Fruit fly (Drosophila melanogaster) whole organism, embryonic: ENCODE data around the gene CG6283.

Experiments
- Atf3 ChIP-seq: fragments of 200-800 bp; sonication (Bioruptor generic); optimal IDR thresholded peaks from 3 replicates; lab custom pipeline; 2016; ENCODE audit warnings: missing biosample characterization, missing genetic modification characterization
- Bgb ChIP-seq: fragments of 200-800 bp; sonication (Bioruptor generic); IDR thresholded peaks from 2 replicates; pipeline ENCODE4 v1.3.6; 2022; ENCODE audit warnings: missing biosample characterization, missing genetic modification characterization; ENCODE audit not compliant: partially characterized antibody
- CG10209 ChIP-seq: fragments of 200-800 bp; sonication (Bioruptor generic); optimal IDR thresholded peaks from 3 replicates; lab custom pipeline; 2017; ENCODE audit warnings: missing biosample characterization, mild to moderate bottlenecking, missing genetic modification characterization, missing genetic modification reagents
- CG11247 ChIP-seq: fragments of 200-800 bp; sonication (Bioruptor generic); IDR thresholded peaks from 2 replicates; pipeline ENCODE4 v1.3.6; 2022; ENCODE audit warnings: missing biosample characterization, missing genetic modification characterization
- CG12071 ChIP-seq: fragments of 200-800 bp; sonication (Bioruptor generic); optimal IDR thresholded peaks from 3 replicates; lab custom pipeline; 2018; ENCODE audit warnings: missing biosample characterization, mild to moderate bottlenecking, missing genetic modification characterization
- CG12659 ChIP-seq: fragments of 200-800 bp; sonication (Bioruptor generic); optimal IDR thresholded peaks from 3 replicates; lab custom pipeline; 2017; ENCODE audit warnings: mild to moderate bottlenecking, missing biosample characterization, missing genetic modification reagents, missing genetic modification characterization
- CG13287 ChIP-seq: fragments of 200-800 bp; sonication (Bioruptor generic); IDR thresholded peaks from 2 replicates; pipeline ENCODE4 v1.3.6; 2022; ENCODE audit warnings: missing biosample characterization, missing genetic modification characterization; ENCODE audit not compliant: partially characterized antibody
- CG13894 ChIP-seq: fragments of 200-800 bp; sonication (Bioruptor generic); optimal IDR thresholded peaks from 3 replicates; lab custom pipeline; 2018; ENCODE audit warnings: missing biosample characterization, mild to moderate bottlenecking, missing genetic modification characterization, moderate library complexity
- CG14441 ChIP-seq: fragments of 200-800 bp; sonication (Bioruptor generic); IDR thresholded peaks from 2 replicates; pipeline ENCODE4 v1.3.6; 2022; ENCODE audit warnings: missing biosample characterization, missing genetic modification characterization
- CG1529 ChIP-seq: fragments of 200-800 bp; sonication (Bioruptor generic); optimal IDR thresholded peaks from 3 replicates; lab custom pipeline; 2018; ENCODE audit warnings: missing biosample characterization, missing genetic modification characterization
- CG1832 ChIP-seq: fragments of 200-800 bp; sonication (Bioruptor generic); optimal IDR thresholded peaks from 2 replicates; lab custom pipeline; 2017; ENCODE audit warnings: missing biosample characterization, mild to moderate bottlenecking, missing genetic modification characterization, inconsistent platforms
- CG18599 ChIP-seq: fragments of 200-800 bp; sonication (Bioruptor generic); optimal IDR thresholded peaks from 3 replicates; lab custom pipeline; 2017; ENCODE audit warnings: missing biosample characterization, missing genetic modification characterization, mild to moderate bottlenecking, moderate library complexity, missing genetic modification reagents
- CG2678 ChIP-seq: fragments of 200-800 bp; sonication (Bioruptor generic); optimal IDR thresholded peaks from 3 replicates; lab custom pipeline; 2019; ENCODE audit warnings: missing biosample characterization, mild to moderate bottlenecking, missing genetic modification characterization, moderate library complexity
- CG34376 ChIP-seq: fragments of 200-800 bp; sonication (Bioruptor generic); optimal IDR thresholded peaks from 2 replicates; lab custom pipeline; 2018; ENCODE audit warnings: missing biosample characterization, mild to moderate bottlenecking, missing genetic modification characterization
- CG3995 ChIP-seq: fragments of 200-800 bp; sonication (Bioruptor generic); optimal IDR thresholded peaks from 3 replicates; lab custom pipeline; 2016; ENCODE audit warnings: missing biosample characterization, missing genetic modification characterization
- CG4730 ChIP-seq: fragments of 200-800 bp; sonication (Bioruptor generic); IDR thresholded peaks from 2 replicates; pipeline ENCODE4 v1.3.6; 2022; ENCODE audit warnings: missing biosample characterization, missing genetic modification characterization
- CG7839 ChIP-seq: fragments of 200-800 bp; sonication (Bioruptor generic); optimal IDR thresholded peaks from 3 replicates; lab custom pipeline; 2018; ENCODE audit warnings: missing biosample characterization, mild to moderate bottlenecking, missing genetic modification characterization, moderate library complexity
- CG8359 ChIP-seq: fragments of 200-800 bp; sonication (Bioruptor generic); optimal IDR thresholded peaks from 2 replicates; lab custom pipeline; 2017; ENCODE audit warnings: missing biosample characterization, mild to moderate bottlenecking, missing genetic modification characterization, borderline replicate concordance
- Deaf1 ChIP-seq: fragments of 200-800 bp; optimal IDR thresholded peaks from 3 replicates; lab custom pipeline; 2019; ENCODE audit warnings: missing biosample characterization, mild to moderate bottlenecking, missing genetic modification characterization, moderate library complexity
- E2f1 ChIP-seq: fragments of 200-800 bp; sonication (Bioruptor generic); IDR thresholded peaks from 2 replicates; pipeline ENCODE4 v1.3.6; 2022; ENCODE audit warnings: missing biosample characterization, missing genetic modification characterization
- Ets65A ChIP-seq: fragments of 200-800 bp; sonication (Bioruptor generic); peaks from one replicate; lab custom pipeline; 2016; ENCODE audit warnings: missing biosample characterization, missing genetic modification characterization
- Gsc ChIP-seq: fragments of 200-800 bp; sonication (Bioruptor generic); IDR thresholded peaks from 2 replicates; pipeline ENCODE4 v1.3.6; 2022; ENCODE audit warnings: missing biosample characterization, missing genetic modification characterization
- HLH3B ChIP-seq: fragments of 200-800 bp; sonication (Bioruptor generic); IDR thresholded peaks from 2 replicates; pipeline ENCODE4 v1.3.6; 2022; ENCODE audit warnings: missing biosample characterization, missing genetic modification characterization
- Jarid2 ChIP-seq: fragments of 200-800 bp; sonication (Bioruptor generic); optimal IDR thresholded peaks from 3 replicates; lab custom pipeline; 2017; ENCODE audit warnings: mild to moderate bottlenecking, missing biosample characterization, missing genetic modification reagents, missing genetic modification characterization
- Med ChIP-seq: fragments of 200-800 bp; sonication (Bioruptor generic); peaks from one replicate; lab custom pipeline; 2016; ENCODE audit warnings: missing biosample characterization, missing genetic modification characterization, mild to moderate bottlenecking, inconsistent platforms, moderate library complexity
- Meics ChIP-seq: fragments of 200-800 bp; sonication (Bioruptor generic); optimal IDR thresholded peaks from 2 replicates; lab custom pipeline; 2017; ENCODE audit warnings: missing biosample characterization, mild to moderate bottlenecking, missing genetic modification characterization
- Mrtf ChIP-seq: fragments of 200-800 bp; sonication (Bioruptor generic); IDR thresholded peaks from 3 replicates; pipeline ENCODE4 v1.3.6; 2022; ENCODE audit warnings: missing biosample characterization, missing genetic modification characterization
- Sox102F ChIP-seq: fragments of 200-800 bp; sonication (Bioruptor generic); optimal IDR thresholded peaks from 2 replicates; lab custom pipeline; 2018; ENCODE audit warnings: missing biosample characterization, mild to moderate bottlenecking, missing genetic modification characterization, moderate library complexity
- aop ChIP-seq: fragments of 200-800 bp; sonication (Bioruptor generic); IDR thresholded peaks from 2 replicates; pipeline ENCODE4 v1.3.6; 2022; ENCODE audit warnings: missing biosample characterization, missing genetic modification characterization
- bsh ChIP-seq, 2 experiments: fragments of 200-800 bp; sonication (Bioruptor generic); optimal IDR thresholded peaks; 2 replicates each; lab custom pipeline; 2017 to 2018; ENCODE audit warnings: mild to moderate bottlenecking in 2 of 2, missing biosample characterization in 2 of 2, missing genetic modification characterization in 2 of 2, moderate library complexity in 1 of 2
- chm ChIP-seq: fragments of 200-800 bp; sonication (Bioruptor generic); IDR thresholded peaks from 2 replicates; pipeline ENCODE4 v1.3.6; 2022; ENCODE audit warnings: missing biosample characterization, missing genetic modification characterization
- gsb ChIP-seq: fragments of 200-800 bp; sonication (Bioruptor generic); IDR thresholded peaks from 2 replicates; pipeline ENCODE4 v1.3.6; 2022; ENCODE audit warnings: missing biosample characterization, missing genetic modification characterization
- h ChIP-seq: fragments of >200 bp; optimal IDR thresholded peaks from 2 replicates; lab custom pipeline; 2017
- ham ChIP-seq: fragments of 200-800 bp; sonication (Bioruptor generic); IDR thresholded peaks from 2 replicates; pipeline ENCODE4 v1.3.6; 2022; ENCODE audit warnings: missing biosample characterization, missing genetic modification characterization
- hbn ChIP-seq: fragments of 200-800 bp; sonication (Bioruptor generic); IDR thresholded peaks from 2 replicates; pipeline ENCODE4 v1.3.6; 2022; ENCODE audit warnings: missing biosample characterization, missing genetic modification characterization; ENCODE audit not compliant: partially characterized antibody
- hkb ChIP-seq, 2 experiments: fragments of 200-800 bp in 1 of 2; fragments of >200 bp in 1 of 2; sonication (Bioruptor generic) in 1 of 2; IDR thresholded peaks in 1 of 2; optimal IDR thresholded peaks in 1 of 2; 2 replicates each; pipeline versions ENCODE4 v1.3.6 to Lab custom; 2017 to 2022; ENCODE audit warnings: missing biosample characterization in 1 of 2, missing genetic modification characterization in 1 of 2
- kay ChIP-seq: fragments of 200-800 bp; sonication (Bioruptor generic); optimal IDR thresholded peaks from 2 replicates; lab custom pipeline; 2016; ENCODE audit warnings: missing biosample characterization, missing genetic modification characterization
- lov ChIP-seq, 2 experiments: fragments of 200-800 bp in 1 of 2; fragments of >200 bp in 1 of 2; sonication (Bioruptor generic) in 1 of 2; IDR thresholded peaks in 1 of 2; optimal IDR thresholded peaks in 1 of 2; 2 replicates in 1 of 2; 3 replicates in 1 of 2; pipeline versions ENCODE4 v1.3.6 to Lab custom; 2017 to 2022; ENCODE audit warnings: missing biosample characterization in 1 of 2, missing genetic modification characterization in 1 of 2
- mam ChIP-seq: fragments of 200-800 bp; sonication (Bioruptor generic); optimal IDR thresholded peaks from 3 replicates; lab custom pipeline; 2016; ENCODE audit warnings: missing biosample characterization, missing genetic modification characterization
- nmo ChIP-seq: fragments of 200-800 bp; sonication (Bioruptor generic); optimal IDR thresholded peaks from 2 replicates; lab custom pipeline; 2018; ENCODE audit warnings: missing biosample characterization, mild to moderate bottlenecking, missing genetic modification characterization, moderate library complexity
- pb ChIP-seq: fragments of 200-800 bp; sonication (Bioruptor generic); optimal IDR thresholded peaks from 3 replicates; lab custom pipeline; 2016; ENCODE audit warnings: missing biosample characterization, missing genetic modification characterization
- pros ChIP-seq: fragments of 200-800 bp; sonication (Bioruptor generic); optimal IDR thresholded peaks from 3 replicates; lab custom pipeline; 2019; ENCODE audit warnings: missing biosample characterization, mild to moderate bottlenecking, missing genetic modification characterization, moderate library complexity
- repo ChIP-seq: fragments of 200-800 bp; sonication (Bioruptor generic); optimal IDR thresholded peaks from 2 replicates; lab custom pipeline; 2016; ENCODE audit warnings: missing biosample characterization, missing genetic modification characterization
- schlank ChIP-seq: fragments of 200-800 bp; sonication (Bioruptor generic); optimal IDR thresholded peaks from 2 replicates; lab custom pipeline; 2018; ENCODE audit warnings: missing biosample characterization, mild to moderate bottlenecking, missing genetic modification characterization
- scrt ChIP-seq: fragments of 200-800 bp; sonication (Bioruptor generic); optimal IDR thresholded peaks from 2 replicates; lab custom pipeline; 2018; ENCODE audit warnings: missing biosample characterization, mild to moderate bottlenecking, missing genetic modification characterization, moderate library complexity
- tup ChIP-seq: fragments of 200-800 bp; sonication (Bioruptor generic); optimal IDR thresholded peaks from 2 replicates; lab custom pipeline; 2016; ENCODE audit warnings: missing biosample characterization, mild to moderate bottlenecking, missing genetic modification characterization, moderate library complexity
- wek ChIP-seq: fragments of 200-800 bp; sonication (Bioruptor generic); optimal IDR thresholded peaks from 3 replicates; lab custom pipeline; 2018; ENCODE audit warnings: missing biosample characterization, mild to moderate bottlenecking, missing genetic modification characterization, moderate library complexity

CG6283 gene

DNA sequence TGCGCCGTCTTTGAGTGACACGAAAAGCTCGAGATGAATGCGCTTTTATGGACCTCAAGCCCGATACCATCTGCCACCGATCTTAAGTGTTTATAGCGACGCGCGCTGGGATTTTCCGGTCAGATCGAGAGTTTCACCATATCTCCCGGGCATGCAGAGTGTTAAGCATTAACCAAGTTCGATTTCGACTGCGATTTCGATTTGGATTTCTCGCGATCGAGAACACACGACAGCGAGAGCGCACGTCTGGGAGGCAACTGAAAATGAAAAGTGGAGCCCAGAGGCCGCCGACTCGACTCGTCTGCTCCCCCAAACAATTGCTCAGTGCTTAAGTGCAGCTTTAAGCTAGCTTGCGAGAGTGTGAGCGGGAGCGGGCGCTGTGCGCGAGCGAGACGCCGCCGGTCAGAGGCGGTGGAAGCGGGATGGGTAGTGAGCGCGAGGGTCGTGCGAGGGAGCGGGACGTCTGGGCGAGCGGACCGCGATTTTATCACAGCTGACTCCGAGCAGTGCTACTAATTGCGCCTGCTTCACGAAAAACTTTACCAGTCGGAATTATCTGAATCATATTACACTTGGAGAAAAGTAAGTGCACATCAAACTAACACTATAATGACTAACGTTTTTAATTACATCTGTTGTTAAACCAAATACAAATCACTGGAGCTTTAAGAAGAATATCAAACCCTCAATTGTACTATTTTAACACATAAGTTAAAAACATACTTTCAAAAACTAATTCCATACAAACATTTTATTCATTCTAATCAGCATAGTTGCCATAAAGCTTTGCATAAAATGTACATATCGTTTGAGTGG, 48.8 kb upstream of the CG6283 start, which contains the start of gene spz (continued):
- peak; percentile 75 for TF ChIP-seq Med
- no peak for TF ChIP-seq wek (GFP tag; lab: Kevin White, UChicago)
- no peak for TF ChIP-seq mam (GFP tag; lab: Kevin White, UChicago)
- TF ChIP-seq CG1529 (GFP tag; lab: Kevin White, UChicago): no peak
- no peak for TF ChIP-seq Gsc (GFP tag; lab: Robert Waterston, UW)
- TF ChIP-seq bsh (GFP tag; optimal IDR thresholded peaks at IDR 0.05; lab: Kevin White, UChicago): no peak
- TF ChIP-seq kay: peak; percentile 70
- TF ChIP-seq CG11247 (GFP tag; lab: Robert Waterston, UW): no peak
- no peak for TF ChIP-seq CG4730
- peak; percentile 54 for TF ChIP-seq Sox102F
- peak; percentile 14 for TF ChIP-seq repo
- TF ChIP-seq lov (optimal IDR thresholded peaks at IDR 0.05; lab: Kevin White, UChicago): no peak
- no peak for TF ChIP-seq lov (GFP tag; IDR thresholded peaks at IDR 0.05; lab: Robert Waterston, UW)
- TF ChIP-seq CG13287 (GFP tag; lab: Robert Waterston, UW): peak; percentile 46; the same call in 1 of the 2 replicates
- peak; percentile 7 for TF ChIP-seq nmo (GFP tag; lab: Kevin White, UChicago)
- no peak for TF ChIP-seq CG14441 (GFP tag; lab: Robert Waterston, UW)
- TF ChIP-seq CG2678 (tag; lab: Kevin White, UChicago): peak; percentile 24
- peak; percentile 37 for TF ChIP-seq CG7839
- TF ChIP-seq CG1832 (GFP tag; lab: Kevin White, UChicago): peak; percentile 86
- no peak for TF ChIP-seq Mrtf (GFP tag; lab: Robert Waterston, UW)
- no peak for TF ChIP-seq schlank (tag; lab: Kevin White, UChicago)
- no peak for TF ChIP-seq pb (GFP tag; lab: Kevin White, UChicago)
- TF ChIP-seq CG12659: no peak
- no peak for TF ChIP-seq Atf3 (GFP tag; lab: Kevin White, UChicago)
- TF ChIP-seq CG8359: no peak
- TF ChIP-seq Bgb (GFP tag; lab: Robert Waterston, UW): peak; percentile 25; the same call in 1 of the 2 replicates
- peak; percentile 3 for TF ChIP-seq CG18599 (GFP tag; lab: Kevin White, UChicago)
- no peak for TF ChIP-seq E2f1 (GFP tag; lab: Robert Waterston, UW)
- TF ChIP-seq CG13894 (tag; lab: Kevin White, UChicago): peak; percentile 73
- TF ChIP-seq gsb (GFP tag; lab: Robert Waterston, UW): no peak
- TF ChIP-seq scrt (GFP tag; lab: Kevin White, UChicago): no peak
- TF ChIP-seq Jarid2 (GFP tag; lab: Kevin White, UChicago): peak; percentile 78
- no peak for TF ChIP-seq hkb (optimal IDR thresholded peaks at IDR 0.05; lab: Kevin White, UChicago)
- 0 out of 2 replicates have a peak, but pooled peaks have one; percentile 18 for TF ChIP-seq hkb (GFP tag; IDR thresholded peaks at IDR 0.05; lab: Robert Waterston, UW)
- no peak for TF ChIP-seq aop (GFP tag; lab: Robert Waterston, UW)
- TF ChIP-seq CG10209 (GFP tag; lab: Kevin White, UChicago): peak; percentile 17
- TF ChIP-seq Deaf1: peak; percentile 57
- TF ChIP-seq Ets65A (GFP tag; lab: Kevin White, UChicago): no peak
- 0 out of 2 replicates have a peak, but pooled peaks have one; percentile 24 for TF ChIP-seq hbn (GFP tag; lab: Robert Waterston, UW)
- no peak for TF ChIP-seq h (lab: Kevin White, UChicago)
- peak; percentile 7 for TF ChIP-seq Meics (GFP tag; lab: Kevin White, UChicago)
- no peak for TF ChIP-seq tup
- TF ChIP-seq HLH3B (GFP tag; lab: Robert Waterston, UW): peak; percentile 14; the same call in 1 of the 2 replicates
- TF ChIP-seq pros (GFP tag; lab: Kevin White, UChicago): no peak
- TF ChIP-seq chm (GFP tag; lab: Robert Waterston, UW): no peak
- TF ChIP-seq ham (GFP tag; lab: Robert Waterston, UW): no peak
- TF ChIP-seq CG34376 (GFP tag; lab: Kevin White, UChicago): peak; percentile 22
- TF ChIP-seq CG3995 (GFP tag; lab: Kevin White, UChicago): no peak
- TF ChIP-seq CG12071 (GFP tag; lab: Kevin White, UChicago): no peak
